Fruit fly (Drosophila melanogaster) whole organism, prepupa: Measurements from ENCODE around the gene OdsH.

Experiments
- CG10631 ChIP-seq: fragments of 200-800 bp; sonication (Bioruptor generic); optimal IDR thresholded peaks from 2 replicates; lab custom pipeline; 2016; ENCODE audit warnings: missing biosample characterization, missing genetic modification characterization
- CG10669 ChIP-seq: fragments of 200-800 bp; sonication (Bioruptor generic); optimal IDR thresholded peaks from 3 replicates; lab custom pipeline; 2018; ENCODE audit warnings: missing biosample characterization, mild to moderate bottlenecking, missing genetic modification characterization, moderate library complexity
- CG11294 ChIP-seq: fragments of 200-800 bp; sonication (Bioruptor generic); IDR thresholded peaks from 2 replicates; pipeline ENCODE4 v1.3.6; 2022; ENCODE audit warnings: missing biosample characterization, missing genetic modification characterization
- CG11762 ChIP-seq: fragments of 200-800 bp; sonication (Bioruptor generic); optimal IDR thresholded peaks from 3 replicates; lab custom pipeline; 2016; ENCODE audit warnings: missing biosample characterization, missing genetic modification characterization; ENCODE audit not compliant: insufficient read depth
- CG11902 ChIP-seq: fragments of 200-800 bp; sonication (Bioruptor generic); optimal IDR thresholded peaks from 3 replicates; lab custom pipeline; 2016; ENCODE audit warnings: missing biosample characterization, missing genetic modification characterization
- CG15336 ChIP-seq: fragments of 200-800 bp; sonication (Bioruptor generic); IDR thresholded peaks from 2 replicates; pipeline ENCODE4 v1.3.6; 2022; ENCODE audit warnings: missing biosample characterization, missing genetic modification characterization
- CG1621 ChIP-seq: fragments of 200-800 bp; sonication (Bioruptor generic); optimal IDR thresholded peaks from 3 replicates; lab custom pipeline; 2018; ENCODE audit warnings: missing biosample characterization, mild to moderate bottlenecking, missing genetic modification characterization
- CG16779 ChIP-seq: fragments of 200-800 bp; sonication (Bioruptor generic); optimal IDR thresholded peaks from 3 replicates; lab custom pipeline; 2017; ENCODE audit warnings: missing biosample characterization, mild to moderate bottlenecking, missing genetic modification characterization
- CG3032 ChIP-seq: fragments of 200-800 bp; optimal IDR thresholded peaks from 2 replicates; lab custom pipeline; 2019; ENCODE audit warnings: missing biosample characterization, mild to moderate bottlenecking, missing genetic modification characterization, moderate library complexity
- CG31627 ChIP-seq: fragments of 200-800 bp; sonication (Bioruptor generic); optimal IDR thresholded peaks from 3 replicates; lab custom pipeline; 2016; ENCODE audit warnings: missing biosample characterization, missing genetic modification characterization
- CG32006 ChIP-seq: fragments of 200-800 bp; sonication (Bioruptor generic); optimal IDR thresholded peaks from 3 replicates; lab custom pipeline; 2017; ENCODE audit warnings: missing biosample characterization, mild to moderate bottlenecking, missing genetic modification characterization
- CG34406 ChIP-seq: fragments of 200-800 bp; sonication (Bioruptor generic); optimal IDR thresholded peaks from 3 replicates; lab custom pipeline; 2016; ENCODE audit warnings: missing biosample characterization, missing genetic modification characterization
- CG6276 ChIP-seq: fragments of 200-800 bp; sonication (Bioruptor generic); optimal IDR thresholded peaks from 2 replicates; lab custom pipeline; 2017; ENCODE audit warnings: missing biosample characterization, mild to moderate bottlenecking, missing genetic modification characterization
- CG6792 ChIP-seq: fragments of 200-800 bp; sonication (Bioruptor generic); optimal IDR thresholded peaks from 3 replicates; lab custom pipeline; 2016; ENCODE audit warnings: missing biosample characterization, missing genetic modification characterization
- CG6854 ChIP-seq: fragments of 200-800 bp; sonication (Bioruptor generic); optimal IDR thresholded peaks from 2 replicates; lab custom pipeline; 2017; ENCODE audit warnings: missing biosample characterization, mild to moderate bottlenecking, missing genetic modification characterization
- CG8119 ChIP-seq: fragments of 200-800 bp; sonication (Bioruptor generic); IDR thresholded peaks from 3 replicates; pipeline ENCODE4 v1.3.6; 2022; ENCODE audit warnings: missing biosample characterization, missing genetic modification characterization
- CG8319 ChIP-seq: fragments of 200-800 bp; sonication (Bioruptor generic); optimal IDR thresholded peaks from 3 replicates; lab custom pipeline; 2016; ENCODE audit warnings: missing biosample characterization, missing genetic modification characterization
- CG9139 ChIP-seq: fragments of 200-800 bp; sonication (Bioruptor generic); optimal IDR thresholded peaks from 3 replicates; lab custom pipeline; 2017; ENCODE audit warnings: missing biosample characterization, mild to moderate bottlenecking, missing genetic modification characterization
- Eip75B ChIP-seq: fragments of 200-800 bp; sonication (Bioruptor generic); optimal IDR thresholded peaks from 3 replicates; lab custom pipeline; 2016; ENCODE audit warnings: missing biosample characterization, missing genetic modification characterization
- Ets96B ChIP-seq: fragments of 200-800 bp; optimal IDR thresholded peaks from 2 replicates; lab custom pipeline; 2019; ENCODE audit warnings: missing biosample characterization, mild to moderate bottlenecking, missing genetic modification characterization, moderate library complexity
- Gug ChIP-seq: fragments of 200-800 bp; sonication (Bioruptor generic); IDR thresholded peaks from 2 replicates; pipeline ENCODE4 v1.3.6; 2022; ENCODE audit warnings: missing biosample characterization, missing genetic modification characterization
- Hr39 ChIP-seq: fragments of 200-800 bp; sonication (Bioruptor generic); optimal IDR thresholded peaks from 2 replicates; lab custom pipeline; 2016; ENCODE audit warnings: missing biosample characterization, missing genetic modification characterization
- OdsH ChIP-seq: fragments of 200-800 bp; sonication (Bioruptor generic); optimal IDR thresholded peaks from 3 replicates; lab custom pipeline; 2016; ENCODE audit warnings: missing biosample characterization, missing genetic modification characterization
- Smox ChIP-seq: fragments of 200-800 bp; sonication (Bioruptor generic); optimal IDR thresholded peaks from 3 replicates; lab custom pipeline; 2016; ENCODE audit warnings: missing biosample characterization, missing genetic modification characterization
- Sox102F ChIP-seq: fragments of 200-800 bp; sonication (Bioruptor generic); optimal IDR thresholded peaks from 2 replicates; lab custom pipeline; 2016; ENCODE audit warnings: missing biosample characterization, mild to moderate bottlenecking, missing genetic modification characterization
- Sox14 ChIP-seq: fragments of 200-800 bp; sonication (Bioruptor generic); optimal IDR thresholded peaks from 3 replicates; lab custom pipeline; 2016; ENCODE audit warnings: missing biosample characterization, missing genetic modification characterization
- achi ChIP-seq: fragments of 200-800 bp; sonication (Bioruptor generic); optimal IDR thresholded peaks from 3 replicates; lab custom pipeline; 2016; ENCODE audit warnings: missing biosample characterization, missing genetic modification characterization
- acj6 ChIP-seq: fragments of 200-800 bp; sonication (Bioruptor generic); optimal IDR thresholded peaks from 3 replicates; lab custom pipeline; 2016; ENCODE audit warnings: missing biosample characterization, missing genetic modification characterization
- cyc ChIP-seq: fragments of 200-800 bp; sonication (Bioruptor generic); optimal IDR thresholded peaks from 3 replicates; lab custom pipeline; 2016; ENCODE audit warnings: missing biosample characterization, missing genetic modification characterization
- dac ChIP-seq: fragments of 200-800 bp; sonication (Bioruptor generic); optimal IDR thresholded peaks from 2 replicates; lab custom pipeline; 2017; ENCODE audit warnings: missing biosample characterization, mild to moderate bottlenecking, missing genetic modification characterization
- dsx ChIP-seq: fragments of 200-800 bp; optimal IDR thresholded peaks from 3 replicates; lab custom pipeline; 2019; ENCODE audit warnings: missing biosample characterization, mild to moderate bottlenecking, missing genetic modification characterization, moderate library complexity; ENCODE audit not compliant: poor library complexity, severe bottlenecking
- fkh ChIP-seq: fragments of 200-800 bp; sonication (Bioruptor generic); optimal IDR thresholded peaks from 3 replicates; lab custom pipeline; 2017; ENCODE audit warnings: missing biosample characterization, mild to moderate bottlenecking, missing genetic modification characterization, moderate library complexity
- lz ChIP-seq: fragments of 200-800 bp; sonication (Bioruptor generic); optimal IDR thresholded peaks from 3 replicates; lab custom pipeline; 2016; ENCODE audit warnings: missing biosample characterization, missing genetic modification characterization
- net ChIP-seq: fragments of 200-800 bp; sonication (Bioruptor generic); optimal IDR thresholded peaks from 3 replicates; lab custom pipeline; 2016; ENCODE audit warnings: missing biosample characterization, missing genetic modification characterization
- pdm3 ChIP-seq: fragments of 200-800 bp; sonication (Bioruptor generic); optimal IDR thresholded peaks from 3 replicates; lab custom pipeline; 2016; ENCODE audit warnings: missing biosample characterization, missing genetic modification characterization
- spab ChIP-seq: fragments of 200-800 bp; sonication (Bioruptor generic); optimal IDR thresholded peaks from 2 replicates; lab custom pipeline; 2017; ENCODE audit warnings: missing biosample characterization, mild to moderate bottlenecking, missing genetic modification characterization, missing genetic modification reagents
- svp ChIP-seq: fragments of 200-800 bp; sonication (Bioruptor generic); peaks from one replicate; lab custom pipeline; 2016; ENCODE audit warnings: missing biosample characterization, missing genetic modification characterization
- vri ChIP-seq: fragments of 200-800 bp; sonication (Bioruptor generic); optimal IDR thresholded peaks from 3 replicates; lab custom pipeline; 2016; ENCODE audit warnings: missing biosample characterization, mild to moderate bottlenecking, missing genetic modification characterization

Gene OdsH

DNA sequence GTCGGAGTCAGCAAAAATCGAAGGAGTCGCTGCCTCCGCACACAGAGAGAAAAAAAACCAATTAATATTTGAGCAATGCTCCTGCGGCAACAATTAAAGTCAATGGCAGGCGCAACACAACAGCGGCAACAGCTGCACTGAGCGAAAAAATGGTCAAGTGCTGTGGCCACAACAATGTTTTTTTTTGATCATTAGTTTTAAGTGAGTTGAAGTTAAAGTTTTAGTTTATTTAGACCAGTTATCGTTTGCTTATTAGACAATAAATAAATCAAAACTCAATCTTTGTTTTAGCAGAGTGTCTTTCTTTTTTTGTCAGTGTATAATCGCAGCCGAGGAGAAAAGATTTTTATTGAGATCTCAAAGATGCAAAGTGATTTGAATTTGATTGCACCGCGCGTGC lies 30.3 kb upstream of the OdsH start (continued):
- TF ChIP-seq CG16779 (tag; lab: Kevin White, UChicago), result no peak
- TF ChIP-seq CG10631 (GFP tag; lab: Kevin White, UChicago), result peak; percentile 43
- peak; percentile 29 for TF ChIP-seq achi (GFP tag; lab: Kevin White, UChicago)
- peak; percentile 47 for TF ChIP-seq acj6 (GFP tag; lab: Kevin White, UChicago)
- TF ChIP-seq CG8119 (GFP tag; lab: Robert Waterston, UW), result no peak
- peak; percentile 37 for TF ChIP-seq Sox14 (GFP tag; lab: Kevin White, UChicago)
- no peak for TF ChIP-seq CG6276 (GFP tag; lab: Kevin White, UChicago)
- TF ChIP-seq CG11762 (GFP tag; lab: Kevin White, UChicago), result no peak
- TF ChIP-seq net (GFP tag; lab: Kevin White, UChicago), result peak; percentile 11
- TF ChIP-seq CG15336, result no peak
- peak; percentile 45 for TF ChIP-seq pdm3
- TF ChIP-seq CG34406 (GFP tag; lab: Kevin White, UChicago), result peak; percentile 45
- TF ChIP-seq fkh (GFP tag; lab: Kevin White, UChicago), result no peak
- TF ChIP-seq CG11294, result no peak
- no peak for TF ChIP-seq CG9139 (GFP tag; lab: Kevin White, UChicago)
- peak; percentile 68 for TF ChIP-seq Smox (GFP tag; lab: Kevin White, UChicago)
- TF ChIP-seq Ets96B (tag; lab: Kevin White, UChicago), result peak; percentile 9
- peak; percentile 37 for TF ChIP-seq vri (GFP tag; lab: Kevin White, UChicago)
- TF ChIP-seq Eip75B (GFP tag; lab: Kevin White, UChicago), result peak; percentile 44
- TF ChIP-seq Gug (GFP tag; lab: Robert Waterston, UW), result no peak
- TF ChIP-seq CG31627, result peak; percentile 74
- peak; percentile 31 for TF ChIP-seq CG3032
- peak; percentile 76 for TF ChIP-seq Hr39 (GFP tag; lab: Kevin White, UChicago)
- peak; percentile 68 for TF ChIP-seq Sox102F
- TF ChIP-seq CG11902, result peak; percentile 25
- peak; percentile 69 for TF ChIP-seq cyc (GFP tag; lab: Kevin White, UChicago)
- peak; percentile 30 for TF ChIP-seq spab (GFP tag; lab: Kevin White, UChicago)
- peak; percentile 11 for TF ChIP-seq dsx (GFP tag; lab: Kevin White, UChicago)
- TF ChIP-seq CG10669 (GFP tag; lab: Kevin White, UChicago), result peak; percentile 48
- TF ChIP-seq dac (GFP tag; lab: Kevin White, UChicago), result no peak
- peak; percentile 44 for TF ChIP-seq CG6792 (GFP tag; lab: Kevin White, UChicago)
- TF ChIP-seq lz (GFP tag; lab: Kevin White, UChicago), result peak; percentile 69
- no peak for TF ChIP-seq CG32006 (GFP tag; lab: Kevin White, UChicago)

DNA sequence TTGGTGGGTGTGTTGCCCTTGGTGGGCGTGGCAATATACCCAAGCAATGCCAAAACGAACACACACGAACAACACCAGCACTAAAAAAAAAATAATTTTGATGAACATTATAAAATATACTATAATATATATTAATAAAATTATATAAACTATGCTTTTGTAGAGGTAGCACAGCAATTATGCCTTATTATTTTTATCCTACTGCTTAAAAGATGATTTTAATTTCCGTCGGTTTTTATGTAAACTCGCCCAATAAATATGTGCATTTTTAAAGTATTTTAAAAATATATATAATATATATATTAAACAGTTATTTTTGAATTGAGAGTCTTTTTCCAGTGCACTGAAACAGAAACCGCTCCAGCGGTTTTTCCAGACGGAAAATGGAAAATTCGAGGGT lies 28.5 kb upstream of the OdsH start:
- no peak for TF ChIP-seq CG6854 (GFP tag; lab: Kevin White, UChicago)
- no peak for TF ChIP-seq vri (GFP tag; lab: Kevin White, UChicago)
- no peak for TF ChIP-seq CG10631 (GFP tag; lab: Kevin White, UChicago)
- TF ChIP-seq Smox (GFP tag; lab: Kevin White, UChicago), result no peak
- no peak for TF ChIP-seq OdsH (GFP tag; lab: Kevin White, UChicago)
- no peak for TF ChIP-seq pdm3
- TF ChIP-seq svp (GFP tag; lab: Kevin White, UChicago), result no peak
- no peak for TF ChIP-seq Gug (GFP tag; lab: Robert Waterston, UW)

DNA sequence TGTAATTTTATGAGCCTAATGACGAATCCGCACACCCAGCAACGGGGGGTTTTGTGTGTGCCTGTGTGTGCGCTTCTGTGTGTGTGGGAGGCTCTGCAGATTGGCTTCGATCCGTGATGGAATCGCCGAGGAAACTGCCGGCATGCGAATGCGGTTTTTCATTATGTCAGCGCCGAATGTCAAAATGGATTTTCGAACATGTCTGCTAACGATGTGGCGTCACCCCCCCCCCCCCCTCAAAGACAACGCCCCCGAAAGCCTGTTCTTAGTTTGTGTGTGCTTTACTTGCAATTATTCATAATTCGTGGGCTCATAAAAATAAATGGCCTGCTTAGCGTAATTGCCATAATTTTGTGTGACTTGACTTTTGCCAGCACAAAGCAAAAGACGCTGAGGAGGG lies 27.2 kb upstream of the OdsH start:
- no peak for TF ChIP-seq CG34406 (GFP tag; lab: Kevin White, UChicago)

DNA sequence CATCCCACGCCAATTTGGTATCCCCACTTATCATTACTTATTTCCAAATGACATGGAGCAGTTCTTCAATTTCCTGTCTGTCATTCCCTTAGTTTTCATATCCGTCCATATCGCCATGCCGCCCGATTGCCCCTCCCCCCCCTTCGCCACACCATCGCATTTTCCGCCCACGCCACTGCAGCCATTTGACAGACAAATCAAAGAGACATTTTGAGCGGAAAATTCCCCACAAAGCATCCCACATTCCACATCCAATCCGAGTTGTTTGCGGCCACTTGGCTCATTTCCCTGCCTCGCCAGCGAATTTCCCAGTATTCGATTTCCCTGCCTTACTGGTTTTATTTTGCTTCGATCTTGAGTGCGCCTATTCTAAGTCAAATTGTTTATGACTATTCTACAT lies 25.9 kb upstream of the OdsH start:
- TF ChIP-seq CG6792 (GFP tag; lab: Kevin White, UChicago), result no peak
- TF ChIP-seq CG8319, result no peak
- TF ChIP-seq CG31627, result no peak
- no peak for TF ChIP-seq CG1621 (tag; lab: Kevin White, UChicago)
